Worm (Caenorhabditis elegans) whole organism, L3 larva: ENCODE measurements around the gene far-5.

Experiments
- elt-3 ChIP-seq, 3 experiments: fragments of 150-350 bp in 1 of 3; sonication (generic microtip) in 2 of 3; optimal IDR thresholded peaks; 2 replicates in 2 of 3; 4 replicates in 1 of 3; lab custom pipeline; 2014 to 2017; ENCODE audit warnings: missing biosample characterization in 3 of 3, missing genetic modification characterization in 3 of 3
- fkh-10 ChIP-seq: sonication (generic microtip); optimal IDR thresholded peaks from 2 replicates; lab custom pipeline; 2017; ENCODE audit warnings: missing biosample characterization, missing genetic modification reagents, missing genetic modification characterization
- lin-39 ChIP-seq: fragments of 150-350 bp; optimal IDR thresholded peaks from 2 replicates; lab custom pipeline; 2018; ENCODE audit warnings: missing biosample characterization, missing genetic modification reagents, missing genetic modification characterization
- mdl-1 ChIP-seq: fragments of 150-350 bp; optimal IDR thresholded peaks from 2 replicates; lab custom pipeline; 2014; ENCODE audit warnings: missing biosample characterization, missing genetic modification characterization
- mml-1 ChIP-seq: fragments of 150-350 bp; sonication (generic microtip); optimal IDR thresholded peaks from 3 replicates; lab custom pipeline; 2014; ENCODE audit warnings: missing biosample characterization, missing genetic modification characterization
- nhr-11 ChIP-seq: fragments of 150-350 bp; optimal IDR thresholded peaks from 2 replicates; lab custom pipeline; 2014; ENCODE audit warnings: missing biosample characterization, missing genetic modification characterization
- nhr-25 ChIP-seq: sonication (generic microtip); optimal IDR thresholded peaks from 2 replicates; lab custom pipeline; 2017; ENCODE audit warnings: missing biosample characterization, missing genetic modification characterization
- nhr-77 ChIP-seq: fragments of 150-350 bp; optimal IDR thresholded peaks from 2 replicates; lab custom pipeline; 2014; ENCODE audit warnings: missing biosample characterization, missing genetic modification characterization
- sea-2 ChIP-seq: fragments of 150-350 bp; sonication (generic microtip); optimal IDR thresholded peaks from 4 replicates; lab custom pipeline; 2014; ENCODE audit warnings: missing biosample characterization, missing genetic modification reagents, missing genetic modification characterization
- skn-1 ChIP-seq: fragments of 150-350 bp; optimal IDR thresholded peaks from 2 replicates; lab custom pipeline; 2014; ENCODE audit warnings: missing biosample characterization, missing genetic modification characterization
- snpc-4 ChIP-seq: fragments of 150-350 bp; optimal IDR thresholded peaks from 2 replicates; lab custom pipeline; 2014; ENCODE audit warnings: missing biosample characterization, missing genetic modification characterization
- unc-39 ChIP-seq: sonication (generic microtip); optimal IDR thresholded peaks from 4 replicates; lab custom pipeline; 2017; ENCODE audit warnings: missing biosample characterization, missing genetic modification characterization

- TF ChIP-seq nhr-25 (tag; lab: Kevin White, UChicago) = no peak
- TF ChIP-seq unc-39 = no peak
- TF ChIP-seq lin-39 (tag; lab: Kevin White, UChicago) = no peak
- no peak for TF ChIP-seq skn-1
- TF ChIP-seq sea-2 (GFP tag; lab: Kevin White, UChicago) = no peak
- no peak for TF ChIP-seq mdl-1 (tag; lab: Kevin White, UChicago)
- no peak for TF ChIP-seq nhr-11 (tag; lab: Kevin White, UChicago)
- no peak for TF ChIP-seq snpc-4 (tag; lab: Kevin White, UChicago)
- TF ChIP-seq elt-3 (tag; optimal IDR thresholded peaks at IDR 0.05; lab: Kevin White, UChicago) = no peak
- no peak for TF ChIP-seq mml-1 (tag; lab: Kevin White, UChicago)
- TF ChIP-seq fkh-10 = no peak
- no peak for TF ChIP-seq nhr-77 (tag; lab: Kevin White, UChicago)
Observed at ce11 chrV:12997422-12997821, 2.1 kb downstream of the far-5 start, which contains the start of gene far-3.
